Fruit fly (Drosophila melanogaster) whole organism, embryonic: ENCODE measurements around the gene Grl36a.
A peak's percentile ranks its signal among the peaks of the same experiment; 100 is the strongest.

Experiments used
- CG10147 ChIP-seq: fragments of 200-800 bp; sonication (Bioruptor generic); optimal IDR thresholded peaks from 2 replicates; lab custom pipeline; 2019; ENCODE audit warnings: missing biosample characterization, mild to moderate bottlenecking, missing genetic modification characterization, moderate library complexity
- CG10565 ChIP-seq: fragments of 200-800 bp; sonication (Bioruptor generic); optimal IDR thresholded peaks from 3 replicates; lab custom pipeline; 2016; ENCODE audit warnings: missing biosample characterization, mild to moderate bottlenecking, missing genetic modification characterization
- CG14014 ChIP-seq: fragments of 200-800 bp; sonication (Bioruptor generic); IDR thresholded peaks from 2 replicates; pipeline ENCODE4 v1.3.6; 2022; ENCODE audit warnings: missing biosample characterization, missing genetic modification characterization
- CG14667 ChIP-seq: fragments of 200-800 bp; sonication (Bioruptor generic); IDR thresholded peaks from 2 replicates; pipeline ENCODE4 v1.3.6; 2022; ENCODE audit warnings: missing biosample characterization, missing genetic modification characterization
- CG15011 ChIP-seq: fragments of 200-800 bp; sonication (Bioruptor generic); optimal IDR thresholded peaks from 3 replicates; lab custom pipeline; 2018; ENCODE audit warnings: missing biosample characterization, mild to moderate bottlenecking, missing genetic modification characterization
- CG17186 ChIP-seq: fragments of 200-800 bp; sonication (Bioruptor generic); optimal IDR thresholded peaks from 3 replicates; lab custom pipeline; 2017; ENCODE audit warnings: missing biosample characterization, missing genetic modification reagents, missing genetic modification characterization
- CG1792 ChIP-seq: fragments of 200-800 bp; sonication (Bioruptor generic); optimal IDR thresholded peaks from 2 replicates; lab custom pipeline; 2016; ENCODE audit warnings: missing biosample characterization, missing genetic modification characterization
- CG30403 ChIP-seq: fragments of 200-800 bp; sonication (Bioruptor generic); optimal IDR thresholded peaks from 3 replicates; lab custom pipeline; 2016; ENCODE audit warnings: missing biosample characterization, missing genetic modification characterization
- CG3281 ChIP-seq: fragments of 200-800 bp; sonication (Bioruptor generic); optimal IDR thresholded peaks from 3 replicates; lab custom pipeline; 2017; ENCODE audit warnings: missing biosample characterization, mild to moderate bottlenecking, missing genetic modification characterization
- CG33557 ChIP-seq: fragments of 200-800 bp; sonication (Bioruptor generic); optimal IDR thresholded peaks from 2 replicates; lab custom pipeline; 2019; ENCODE audit warnings: missing biosample characterization, mild to moderate bottlenecking, missing genetic modification characterization, moderate library complexity
- CG4404 ChIP-seq: fragments of 200-800 bp; sonication (Bioruptor generic); IDR thresholded peaks from 2 replicates; pipeline ENCODE4 v1.3.6; 2022; ENCODE audit warnings: missing biosample characterization, missing genetic modification characterization
- CG7839 ChIP-seq: fragments of 200-800 bp; sonication (Bioruptor generic); optimal IDR thresholded peaks from 3 replicates; lab custom pipeline; 2018; ENCODE audit warnings: missing biosample characterization, mild to moderate bottlenecking, missing genetic modification characterization, moderate library complexity
- CG8281 ChIP-seq: fragments of 200-800 bp; sonication (Bioruptor generic); optimal IDR thresholded peaks from 2 replicates; lab custom pipeline; 2018; ENCODE audit warnings: missing biosample characterization, mild to moderate bottlenecking, missing genetic modification characterization, moderate library complexity
- CG8290 ChIP-seq, 3 experiments: fragments of 200-800 bp; sonication (Bioruptor generic); optimal IDR thresholded peaks; 2 replicates each; lab custom pipeline; 2016 to 2019; ENCODE audit warnings: missing biosample characterization in 3 of 3, missing genetic modification characterization in 3 of 3, mild to moderate bottlenecking in 2 of 3, moderate library complexity in 1 of 3
- CG9876 ChIP-seq: fragments of 200-800 bp; sonication (Bioruptor generic); optimal IDR thresholded peaks from 2 replicates; lab custom pipeline; 2016; ENCODE audit warnings: missing biosample characterization, missing genetic modification characterization
- Fer2 ChIP-seq: fragments of 200-800 bp; sonication (Bioruptor generic); optimal IDR thresholded peaks from 2 replicates; lab custom pipeline; 2018; ENCODE audit warnings: missing biosample characterization, mild to moderate bottlenecking, missing genetic modification characterization, moderate library complexity
- GATAe ChIP-seq: fragments of 200-800 bp; sonication (Bioruptor generic); conservative IDR thresholded peaks from 2 replicates; pipeline ENCODE4 v1.3.6; 2022; ENCODE audit warnings: missing biosample characterization, missing genetic modification characterization
- Hey ChIP-seq: fragments of 200-800 bp; sonication (Bioruptor generic); optimal IDR thresholded peaks from 3 replicates; lab custom pipeline; 2018; ENCODE audit warnings: missing biosample characterization, mild to moderate bottlenecking, missing genetic modification characterization
- Hmr ChIP-seq: fragments of 200-800 bp; sonication (Bioruptor generic); optimal IDR thresholded peaks from 3 replicates; lab custom pipeline; 2017; ENCODE audit warnings: mild to moderate bottlenecking, missing biosample characterization, missing genetic modification reagents, missing genetic modification characterization
- Hr51 ChIP-seq, 2 experiments: fragments of 200-800 bp; sonication (Bioruptor generic); optimal IDR thresholded peaks; 2 replicates in 1 of 2; 3 replicates in 1 of 2; lab custom pipeline; 2016 to 2018; ENCODE audit warnings: missing biosample characterization in 2 of 2, missing genetic modification characterization in 2 of 2, mild to moderate bottlenecking in 1 of 2, moderate library complexity in 1 of 2
- Kr ChIP-seq: fragments of 200-800 bp; sonication (Bioruptor generic); optimal IDR thresholded peaks from 2 replicates; lab custom pipeline; 2017; ENCODE audit warnings: missing biosample characterization, mild to moderate bottlenecking, missing genetic modification characterization
- Spps ChIP-seq: fragments of 200-800 bp; sonication (Bioruptor generic); optimal IDR thresholded peaks from 2 replicates; lab custom pipeline; 2018; ENCODE audit warnings: missing biosample characterization, mild to moderate bottlenecking, missing genetic modification characterization
- Ssrp ChIP-seq: fragments of 200-800 bp; sonication (Bioruptor generic); optimal IDR thresholded peaks from 2 replicates; lab custom pipeline; 2018; ENCODE audit warnings: missing biosample characterization, mild to moderate bottlenecking, missing genetic modification characterization, moderate library complexity
- YL-1 ChIP-seq: fragments of 200-800 bp; sonication (Bioruptor generic); optimal IDR thresholded peaks from 3 replicates; lab custom pipeline; 2017; ENCODE audit warnings: missing biosample characterization, mild to moderate bottlenecking, missing genetic modification characterization
- bsh ChIP-seq, 2 experiments: fragments of 200-800 bp; sonication (Bioruptor generic); optimal IDR thresholded peaks; 2 replicates each; lab custom pipeline; 2017 to 2018; ENCODE audit warnings: mild to moderate bottlenecking in 2 of 2, missing biosample characterization in 2 of 2, missing genetic modification characterization in 2 of 2, moderate library complexity in 1 of 2
- dan ChIP-seq: fragments of 200-800 bp; sonication (Bioruptor generic); IDR thresholded peaks from 2 replicates; pipeline ENCODE4 v1.3.6; 2022; ENCODE audit warnings: missing biosample characterization, missing genetic modification characterization
- danr ChIP-seq: fragments of 200-800 bp; sonication (Bioruptor generic); IDR thresholded peaks from 2 replicates; pipeline ENCODE4 v1.3.6; 2022; ENCODE audit warnings: missing biosample characterization, missing genetic modification characterization
- eve ChIP-seq, 2 experiments: fragments of >200 bp; optimal IDR thresholded peaks; 2 replicates each; lab custom pipeline; 2017; ENCODE audit warnings: missing biosample characterization in 2 of 2, missing genetic modification characterization in 2 of 2
- eyg ChIP-seq: fragments of 200-800 bp; sonication (Bioruptor generic); optimal IDR thresholded peaks from 3 replicates; lab custom pipeline; 2016; ENCODE audit warnings: missing biosample characterization, missing genetic modification characterization
- fd96Cb ChIP-seq: fragments of 200-800 bp; sonication (Bioruptor generic); optimal IDR thresholded peaks from 2 replicates; lab custom pipeline; 2018; ENCODE audit warnings: missing biosample characterization, mild to moderate bottlenecking, missing genetic modification characterization, moderate library complexity
- ftz-f1 ChIP-seq: fragments of 200-800 bp; sonication (Bioruptor generic); optimal IDR thresholded peaks from 2 replicates; lab custom pipeline; 2016; ENCODE audit warnings: missing biosample characterization, missing genetic modification characterization
- gce ChIP-seq: fragments of 200-800 bp; sonication (Bioruptor generic); IDR thresholded peaks from 3 replicates; pipeline ENCODE4 v1.3.6; 2022; ENCODE audit warnings: missing biosample characterization, missing genetic modification characterization
- grau ChIP-seq: fragments of 200-800 bp; optimal IDR thresholded peaks from 3 replicates; lab custom pipeline; 2019; ENCODE audit warnings: missing biosample characterization, mild to moderate bottlenecking, missing genetic modification characterization, moderate library complexity
- her ChIP-seq: fragments of 200-800 bp; sonication (Bioruptor generic); optimal IDR thresholded peaks from 2 replicates; lab custom pipeline; 2016; ENCODE audit warnings: missing biosample characterization, missing genetic modification characterization
- jigr1 ChIP-seq: fragments of 200-800 bp; sonication (Bioruptor generic); IDR thresholded peaks from 3 replicates; pipeline ENCODE4 v1.3.6; 2022; ENCODE audit warnings: missing biosample characterization, missing genetic modification characterization
- jing ChIP-seq: fragments of 200-800 bp; sonication (Bioruptor generic); optimal IDR thresholded peaks from 2 replicates; lab custom pipeline; 2018; ENCODE audit warnings: missing biosample characterization, mild to moderate bottlenecking, missing genetic modification characterization
- maf-S ChIP-seq: fragments of 200-800 bp; sonication (Bioruptor generic); optimal IDR thresholded peaks from 2 replicates; lab custom pipeline; 2016; ENCODE audit warnings: missing biosample characterization, missing genetic modification characterization
- mam ChIP-seq: fragments of 200-800 bp; sonication (Bioruptor generic); optimal IDR thresholded peaks from 3 replicates; lab custom pipeline; 2016; ENCODE audit warnings: missing biosample characterization, missing genetic modification characterization
- p53 ChIP-seq: fragments of 200-800 bp; sonication (Bioruptor generic); optimal IDR thresholded peaks from 2 replicates; lab custom pipeline; 2016; ENCODE audit warnings: missing biosample characterization, missing genetic modification characterization
- pb ChIP-seq: fragments of 200-800 bp; sonication (Bioruptor generic); optimal IDR thresholded peaks from 3 replicates; lab custom pipeline; 2016; ENCODE audit warnings: missing biosample characterization, missing genetic modification characterization
- pfk ChIP-seq: fragments of 200-800 bp; sonication (Bioruptor generic); optimal IDR thresholded peaks from 2 replicates; lab custom pipeline; 2018; ENCODE audit warnings: missing biosample characterization, mild to moderate bottlenecking, missing genetic modification characterization, moderate library complexity
- salm ChIP-seq: fragments of 200-800 bp; sonication (Bioruptor generic); optimal IDR thresholded peaks from 2 replicates; lab custom pipeline; 2018; ENCODE audit warnings: missing biosample characterization, mild to moderate bottlenecking, missing genetic modification characterization
- schlank ChIP-seq: fragments of 200-800 bp; sonication (Bioruptor generic); optimal IDR thresholded peaks from 2 replicates; lab custom pipeline; 2018; ENCODE audit warnings: missing biosample characterization, mild to moderate bottlenecking, missing genetic modification characterization
- seq ChIP-seq: fragments of 200-800 bp; sonication (Bioruptor generic); IDR thresholded peaks from 2 replicates; pipeline ENCODE4 v1.3.6; 2022; ENCODE audit warnings: missing biosample characterization, missing genetic modification characterization
- sima ChIP-seq: fragments of 200-800 bp; sonication (Bioruptor generic); optimal IDR thresholded peaks from 2 replicates; lab custom pipeline; 2016; ENCODE audit warnings: missing biosample characterization, missing genetic modification characterization
- so ChIP-seq: fragments of 200-800 bp; sonication (Bioruptor generic); IDR thresholded peaks from 3 replicates; pipeline ENCODE4 v1.3.6; 2022; ENCODE audit warnings: missing biosample characterization, missing genetic modification characterization
- ssp ChIP-seq: fragments of 200-800 bp; sonication (Bioruptor generic); IDR thresholded peaks from 2 replicates; pipeline ENCODE4 v1.3.6; 2022; ENCODE audit warnings: missing biosample characterization, missing genetic modification characterization
- sug ChIP-seq: fragments of 200-800 bp; optimal IDR thresholded peaks from 2 replicates; lab custom pipeline; 2019; ENCODE audit warnings: missing biosample characterization, mild to moderate bottlenecking, missing genetic modification characterization, moderate library complexity
- wek ChIP-seq: fragments of 200-800 bp; sonication (Bioruptor generic); optimal IDR thresholded peaks from 3 replicates; lab custom pipeline; 2018; ENCODE audit warnings: missing biosample characterization, mild to moderate bottlenecking, missing genetic modification characterization, moderate library complexity
- wor ChIP-seq: fragments of 200-800 bp; sonication (Bioruptor generic); IDR thresholded peaks from 2 replicates; pipeline ENCODE4 v1.3.6; 2022; ENCODE audit warnings: missing biosample characterization, missing genetic modification characterization
- zen ChIP-seq: fragments of 200-800 bp; sonication (Bioruptor generic); optimal IDR thresholded peaks from 3 replicates; lab custom pipeline; 2018; ENCODE audit warnings: missing biosample characterization, mild to moderate bottlenecking, missing genetic modification characterization, moderate library complexity

The Grl36a gene

dm6 chr2L:17207072-17207471 is 25.3 kb downstream of the Grl36a start (continued):
- TF ChIP-seq danr (GFP tag; lab: Robert Waterston, UW) (no peak), mam (GFP tag; lab: Kevin White, UChicago) (no peak), GATAe (GFP tag; lab: Robert Waterston, UW) (no peak), Spps (no peak), so (GFP tag; lab: Robert Waterston, UW) (no peak), wor (GFP tag; lab: Robert Waterston, UW) (no peak), maf-S (no peak), CG1792 (no peak), pfk (no peak), ftz-f1 (GFP tag; lab: Kevin White, UChicago) (no peak), fd96Cb (peak; percentile 12), jigr1 (no peak), CG14014 (GFP tag; lab: Robert Waterston, UW) (peak; percentile 35; the same call in 1 of the 2 replicates), jing (no peak), CG17186 (GFP tag; lab: Kevin White, UChicago) (no peak), Fer2 (tag; lab: Kevin White, UChicago) (no peak), CG30403 (GFP tag; lab: Kevin White, UChicago) (peak; percentile 17), eve (GFP tag; optimal IDR thresholded peaks at IDR 0.05; lab: Kevin White, UChicago) (peak in 1 of 2 experiments; percentile 25), CG4404 (GFP tag; lab: Robert Waterston, UW) (no peak), CG14667 (GFP tag; lab: Robert Waterston, UW) (no peak), CG3281 (GFP tag; lab: Kevin White, UChicago) (peak; percentile 48), eyg (GFP tag; lab: Kevin White, UChicago) (no peak), seq (GFP tag; lab: Robert Waterston, UW) (no peak), wek (GFP tag; lab: Kevin White, UChicago) (no peak), CG15011 (GFP tag; lab: Kevin White, UChicago) (peak; percentile 2), pb (GFP tag; lab: Kevin White, UChicago) (no peak), gce (GFP tag; lab: Robert Waterston, UW) (no peak), Hey (tag; lab: Kevin White, UChicago) (no peak), zen (tag; lab: Kevin White, UChicago) (no peak), CG33557 (GFP tag; lab: Kevin White, UChicago) (no peak), dan (GFP tag; lab: Robert Waterston, UW) (no peak), CG10565 (GFP tag; lab: Kevin White, UChicago) (no peak), CG8281 (no peak), Hmr (GFP tag; lab: Kevin White, UChicago) (peak; percentile 46), Hr51 (GFP tag; optimal IDR thresholded peaks at IDR 0.05; lab: Kevin White, UChicago) (peak in 1 of 2 experiments; percentile 68), Ssrp (tag; lab: Kevin White, UChicago) (no peak), sima (GFP tag; lab: Kevin White, UChicago) (no peak), sug (tag; lab: Kevin White, UChicago) (peak; percentile 7), CG10147 (GFP tag; lab: Kevin White, UChicago) (no peak), bsh (GFP tag; optimal IDR thresholded peaks at IDR 0.05; lab: Kevin White, UChicago) (no peak), grau (tag; lab: Kevin White, UChicago) (peak; percentile 53), salm (tag; lab: Kevin White, UChicago) (no peak), p53 (no peak), YL-1 (GFP tag; lab: Kevin White, UChicago) (no peak), CG8290 (GFP tag; optimal IDR thresholded peaks at IDR 0.05; lab: Kevin White, UChicago) (no peak), CG8290 (tag; optimal IDR thresholded peaks at IDR 0.05; lab: Kevin White, UChicago) (no peak), CG9876 (GFP tag; lab: Kevin White, UChicago) (no peak), her (GFP tag; lab: Kevin White, UChicago) (no peak), CG7839 (tag; lab: Kevin White, UChicago) (peak; percentile 54), schlank (tag; lab: Kevin White, UChicago) (no peak), Kr (GFP tag; lab: Kevin White, UChicago) (no peak), ssp (GFP tag; lab: Robert Waterston, UW) (no peak)
